Worm (Caenorhabditis elegans): ENCODE measurements around the gene cyp-33C12.
A peak's percentile ranks its signal among the peaks of the same experiment; 100 is the strongest.

The cyp-33C12 gene

DNA sequence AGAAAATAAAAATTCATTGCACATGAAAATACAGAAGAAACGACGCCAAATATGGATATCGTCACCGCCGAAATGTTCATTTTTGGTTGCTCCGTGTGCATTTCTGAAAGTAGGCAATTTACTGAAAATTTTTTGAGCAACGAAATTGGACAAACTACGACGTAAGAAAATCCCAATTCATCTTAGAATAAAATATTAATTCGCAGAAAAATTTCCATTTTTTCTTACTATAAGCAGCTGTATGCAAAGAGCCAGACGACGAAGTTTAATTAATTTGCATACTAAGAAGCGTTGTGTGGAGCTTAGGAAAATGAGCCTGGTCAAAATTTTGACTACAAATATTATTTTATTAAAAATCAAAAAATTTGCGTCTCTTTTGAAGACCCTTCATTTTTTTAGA is 37.5 kb downstream of the cyp-33C12 start, which contains the start of gene srbc-19:
Gene srbc-19, minus strand, starts transcription at position 101 of the 400 bp plus-strand sequence.
- no peak for TF ChIP-seq ces-1 (GFP tag; optimal IDR thresholded peaks at IDR 0.05)
- no peak for TF ChIP-seq elt-3 (tag; optimal IDR thresholded peaks at IDR 0.05)
- TF ChIP-seq zip-8 (tag; optimal IDR thresholded peaks at IDR 0.05) = no peak
- TF ChIP-seq cnd-1 (tag; optimal IDR thresholded peaks at IDR 0.05) = no peak
- TF ChIP-seq pha-4 (tag; optimal IDR thresholded peaks at IDR 0.05) = no peak
- no peak for TF ChIP-seq unc-120 (tag; optimal IDR thresholded peaks at IDR 0.05; ENCODE audit: poor library complexity, severe bottlenecking)
- no peak for TF ChIP-seq ceh-83 (GFP tag; optimal IDR thresholded peaks at IDR 0.05)
- TF ChIP-seq bed-3 (GFP tag; optimal IDR thresholded peaks at IDR 0.05) = no peak
- TF ChIP-seq ceh-43 (GFP tag; optimal IDR thresholded peaks at IDR 0.05) = no peak
- no peak for TF ChIP-seq sptf-1 (tag; optimal IDR thresholded peaks at IDR 0.05)
- no peak for TF ChIP-seq mep-1 (tag; optimal IDR thresholded peaks at IDR 0.05)
- no peak for TF ChIP-seq hlh-1 (tag; optimal IDR thresholded peaks at IDR 0.05)

DNA sequence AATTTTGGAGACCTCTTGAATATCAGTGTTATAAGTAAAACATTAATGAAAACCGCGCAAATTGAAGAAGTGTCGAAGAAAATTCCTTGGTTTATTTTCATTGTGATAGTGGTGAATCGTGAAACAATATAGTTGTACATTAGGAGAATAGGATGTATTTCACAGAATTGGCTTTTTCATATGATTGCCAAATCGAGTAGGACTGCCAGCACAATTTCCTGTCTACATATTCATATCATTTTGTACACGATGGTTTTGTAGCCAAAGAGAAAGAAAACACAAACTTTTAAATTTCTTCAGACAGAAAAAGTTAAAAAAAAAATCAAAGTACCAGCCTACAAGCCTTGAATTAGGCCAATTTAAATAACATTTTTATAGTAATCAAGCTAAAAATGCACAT is 40.5 kb downstream of the cyp-33C12 start, which contains the start of gene str-255:
Gene str-255, minus strand, starts transcription at position 101 of the 400 bp plus-strand sequence.
- no peak for TF ChIP-seq pha-4 (tag; optimal IDR thresholded peaks at IDR 0.05)
- no peak for TF ChIP-seq elt-3 (tag; optimal IDR thresholded peaks at IDR 0.05)
- no peak for TF ChIP-seq elt-1 (tag; optimal IDR thresholded peaks at IDR 0.05; ENCODE audit: borderline replicate concordance, insufficient read depth)
- no peak for TF ChIP-seq unc-39 (tag; optimal IDR thresholded peaks at IDR 0.05)
- TF ChIP-seq sem-2 (GFP tag; optimal IDR thresholded peaks at IDR 0.05) = no peak
- TF ChIP-seq ceh-83 (GFP tag; optimal IDR thresholded peaks at IDR 0.05) = no peak
- no peak for TF ChIP-seq lin-32 (GFP tag; optimal IDR thresholded peaks at IDR 0.05)
- no peak for TF ChIP-seq ceh-39 (tag; optimal IDR thresholded peaks at IDR 0.05)
- no peak for TF ChIP-seq nhr-28 (tag; optimal IDR thresholded peaks at IDR 0.05)
- no peak for TF ChIP-seq hlh-1 (tag; optimal IDR thresholded peaks at IDR 0.05)
- no peak for TF ChIP-seq tbx-8 (GFP tag; optimal IDR thresholded peaks at IDR 0.05)
- TF ChIP-seq sptf-1 (tag; optimal IDR thresholded peaks at IDR 0.05) = no peak
- no peak for TF ChIP-seq nhr-237 (tag; optimal IDR thresholded peaks at IDR 0.05)
- TF ChIP-seq nhr-76 (tag; optimal IDR thresholded peaks at IDR 0.05) = no peak
- TF ChIP-seq flh-1 (GFP tag; optimal IDR thresholded peaks at IDR 0.05) = no peak
- TF ChIP-seq snpc-4 (tag; optimal IDR thresholded peaks at IDR 0.05) = no peak

ce11 chrV:2159331-2159730 is 44.9 kb downstream of the cyp-33C12 start, which contains the start of gene C45H4.14:
Gene C45H4.14, minus strand, starts transcription at chrV:2159431.
- TF ChIP-seq bed-3 (GFP tag; optimal IDR thresholded peaks at IDR 0.05) = no peak
- TF ChIP-seq elt-1 (tag; optimal IDR thresholded peaks at IDR 0.05; ENCODE audit: borderline replicate concordance, insufficient read depth) = no peak
- TF ChIP-seq ceh-39 (tag; optimal IDR thresholded peaks at IDR 0.05) = no peak
- no peak for TF ChIP-seq lin-32 (GFP tag; optimal IDR thresholded peaks at IDR 0.05)
- no peak for TF ChIP-seq flh-1 (GFP tag; optimal IDR thresholded peaks at IDR 0.05)
- TF ChIP-seq cnd-1 (tag; optimal IDR thresholded peaks at IDR 0.05) = no peak
- no peak for TF ChIP-seq ces-1 (GFP tag; optimal IDR thresholded peaks at IDR 0.05)
- no peak for TF ChIP-seq unc-120 (tag; optimal IDR thresholded peaks at IDR 0.05; ENCODE audit: poor library complexity, severe bottlenecking)
- no peak for TF ChIP-seq unc-62 (GFP tag; optimal IDR thresholded peaks at IDR 0.05)
- no peak for TF ChIP-seq snpc-4 (tag; optimal IDR thresholded peaks at IDR 0.05)
- no peak for TF ChIP-seq ceh-83 (GFP tag; optimal IDR thresholded peaks at IDR 0.05)
- no peak for TF ChIP-seq ceh-43 (GFP tag; optimal IDR thresholded peaks at IDR 0.05)
- TF ChIP-seq sptf-1 (tag; optimal IDR thresholded peaks at IDR 0.05) = no peak
- TF ChIP-seq nhr-28 (tag; optimal IDR thresholded peaks at IDR 0.05) = no peak
- TF ChIP-seq mls-2 (tag; optimal IDR thresholded peaks at IDR 0.05) = no peak
- TF ChIP-seq sem-2 (GFP tag; optimal IDR thresholded peaks at IDR 0.05) = no peak
- no peak for TF ChIP-seq pha-4 (tag; optimal IDR thresholded peaks at IDR 0.05)

DNA sequence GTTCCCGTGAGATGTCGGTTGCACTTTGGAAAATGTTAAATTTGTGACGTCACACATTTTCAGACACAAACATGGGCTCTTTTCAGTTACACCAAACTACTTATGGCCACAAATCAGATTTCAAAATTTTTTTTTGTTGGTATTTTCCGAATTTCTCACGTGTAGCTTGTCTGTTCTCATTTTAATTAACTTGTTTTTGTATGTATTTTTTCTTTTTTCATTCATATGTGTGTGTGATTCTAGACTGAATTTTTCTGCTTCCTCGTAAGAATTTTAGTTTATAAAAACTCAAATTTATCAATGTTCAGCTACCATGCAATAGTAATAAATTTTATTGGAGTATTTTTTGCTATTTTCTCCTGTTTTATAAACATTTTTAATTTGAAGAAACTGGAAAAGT is 47.4 kb downstream of the cyp-33C12 start, which contains the start of gene srbc-22:
Gene srbc-22, plus strand, starts transcription at position 301 of the 400 bp plus-strand sequence.
- no peak for TF ChIP-seq unc-39 (tag; optimal IDR thresholded peaks at IDR 0.05)
- no peak for TF ChIP-seq tbx-8 (GFP tag; optimal IDR thresholded peaks at IDR 0.05)
- peak; percentile 23 for TF ChIP-seq zip-8 (tag; optimal IDR thresholded peaks at IDR 0.05)
- TF ChIP-seq snpc-4 (tag; optimal IDR thresholded peaks at IDR 0.05) = no peak

ce11 chrV:2155232-2155631 is 49.0 kb downstream of the cyp-33C12 start, which contains the start of gene srbc-21:
Gene srbc-21, plus strand, starts transcription at chrV:2155532.
- TF ChIP-seq zip-8 (tag; optimal IDR thresholded peaks at IDR 0.05) (peak; percentile 5), nhr-2 (tag; optimal IDR thresholded peaks at IDR 0.05) (no peak)

ce11 chrV:2153274-2153673 is 50.9 kb downstream of the cyp-33C12 start, which contains the start of gene srbc-23:
Gene srbc-23, plus strand, starts transcription at chrV:2153574.
- TF ChIP-seq nhr-2 (tag; optimal IDR thresholded peaks at IDR 0.05) (no peak), nhr-76 (tag; optimal IDR thresholded peaks at IDR 0.05) (no peak), nhr-12 (tag; optimal IDR thresholded peaks at IDR 0.05) (no peak), unc-120 (tag; optimal IDR thresholded peaks at IDR 0.05; ENCODE audit: poor library complexity, severe bottlenecking) (no peak), mep-1 (tag; optimal IDR thresholded peaks at IDR 0.05) (no peak), unc-39 (tag; optimal IDR thresholded peaks at IDR 0.05) (no peak), sem-2 (GFP tag; optimal IDR thresholded peaks at IDR 0.05) (no peak), mab-5 (tag; optimal IDR thresholded peaks at IDR 0.05) (no peak), ztf-11 (tag; optimal IDR thresholded peaks at IDR 0.05) (no peak), lin-13 (tag; optimal IDR thresholded peaks at IDR 0.05) (no peak)

Data from whole organism, mixed stage, embryonic.